Fruit fly (Drosophila melanogaster) whole organism, embryonic: ENCODE results near the gene heix.

ENCODE experiments used
- B-H2 ChIP-seq: fragments of 200-800 bp; sonication (Bioruptor generic); optimal IDR thresholded peaks from 2 replicates; lab custom pipeline; 2018; ENCODE audit warnings: missing biosample characterization, mild to moderate bottlenecking, missing genetic modification characterization
- CG10267 ChIP-seq: fragments of 200-800 bp; sonication (Bioruptor generic); optimal IDR thresholded peaks from 2 replicates; lab custom pipeline; 2018; ENCODE audit warnings: missing biosample characterization, mild to moderate bottlenecking, missing genetic modification characterization, moderate library complexity
- CG10543 ChIP-seq: fragments of 200-800 bp; sonication (Bioruptor generic); optimal IDR thresholded peaks from 3 replicates; lab custom pipeline; 2017; ENCODE audit warnings: missing biosample characterization, mild to moderate bottlenecking, missing genetic modification characterization, moderate library complexity
- CG11398 ChIP-seq: fragments of 200-800 bp; sonication (Bioruptor generic); optimal IDR thresholded peaks from 2 replicates; lab custom pipeline; 2016; ENCODE audit warnings: missing biosample characterization, missing genetic modification characterization
- CG11560 ChIP-seq: fragments of 200-800 bp; sonication (Bioruptor generic); IDR thresholded peaks from 3 replicates; pipeline ENCODE4 v1.3.6; 2022; ENCODE audit warnings: missing biosample characterization, missing genetic modification characterization
- CG11696 ChIP-seq: fragments of 200-800 bp; sonication (Bioruptor generic); IDR thresholded peaks from 2 replicates; pipeline ENCODE4 v1.3.6; 2022; ENCODE audit warnings: missing biosample characterization, missing genetic modification characterization
- CG13287 ChIP-seq: fragments of 200-800 bp; sonication (Bioruptor generic); IDR thresholded peaks from 2 replicates; pipeline ENCODE4 v1.3.6; 2022; ENCODE audit warnings: missing biosample characterization, missing genetic modification characterization; ENCODE audit not compliant: partially characterized antibody
- CG16863 ChIP-seq: fragments of 200-800 bp; sonication (Bioruptor generic); optimal IDR thresholded peaks from 3 replicates; lab custom pipeline; 2016; ENCODE audit warnings: missing biosample characterization, missing genetic modification characterization
- CG18599 ChIP-seq: fragments of 200-800 bp; sonication (Bioruptor generic); optimal IDR thresholded peaks from 3 replicates; lab custom pipeline; 2017; ENCODE audit warnings: missing biosample characterization, missing genetic modification characterization, mild to moderate bottlenecking, moderate library complexity, missing genetic modification reagents
- CG32767 ChIP-seq: fragments of 200-800 bp; sonication (Bioruptor generic); IDR thresholded peaks from 2 replicates; pipeline ENCODE4 v1.3.6; 2022; ENCODE audit warnings: missing biosample characterization, missing genetic modification characterization
- CG33557 ChIP-seq: fragments of 200-800 bp; sonication (Bioruptor generic); optimal IDR thresholded peaks from 2 replicates; lab custom pipeline; 2019; ENCODE audit warnings: missing biosample characterization, mild to moderate bottlenecking, missing genetic modification characterization, moderate library complexity
- CG3407 ChIP-seq: fragments of 200-800 bp; sonication (Bioruptor generic); optimal IDR thresholded peaks from 2 replicates; lab custom pipeline; 2018; ENCODE audit warnings: missing biosample characterization, mild to moderate bottlenecking, missing genetic modification characterization
- CG6683 ChIP-seq: fragments of 200-800 bp; sonication (Bioruptor generic); optimal IDR thresholded peaks from 2 replicates; lab custom pipeline; 2017; ENCODE audit warnings: missing biosample characterization, mild to moderate bottlenecking, missing genetic modification characterization, missing genetic modification reagents
- CG6791 ChIP-seq: fragments of 200-800 bp; sonication (Bioruptor generic); IDR thresholded peaks from 3 replicates; pipeline ENCODE4 v1.3.6; 2022; ENCODE audit warnings: missing biosample characterization, missing genetic modification characterization; ENCODE audit not compliant: partially characterized antibody
- CG7963 ChIP-seq: fragments of 200-800 bp; sonication (Bioruptor generic); IDR thresholded peaks from 3 replicates; pipeline ENCODE4 v1.3.6; 2022; ENCODE audit warnings: missing biosample characterization, missing genetic modification characterization; ENCODE audit not compliant: partially characterized antibody
- CG9437 ChIP-seq: fragments of 200-800 bp; sonication (Bioruptor generic); optimal IDR thresholded peaks from 2 replicates; lab custom pipeline; 2018; ENCODE audit warnings: missing biosample characterization, mild to moderate bottlenecking, missing genetic modification characterization
- CG9727 ChIP-seq: fragments of 200-800 bp; sonication (Bioruptor generic); optimal IDR thresholded peaks from 3 replicates; lab custom pipeline; 2017; ENCODE audit warnings: missing biosample characterization, mild to moderate bottlenecking, missing genetic modification characterization
- CG9797 ChIP-seq: fragments of 200-800 bp; sonication (Bioruptor generic); optimal IDR thresholded peaks from 3 replicates; lab custom pipeline; 2018; ENCODE audit warnings: missing biosample characterization, mild to moderate bottlenecking, missing genetic modification characterization
- Doc3 ChIP-seq: fragments of 200-800 bp; sonication (Bioruptor generic); IDR thresholded peaks from 3 replicates; pipeline ENCODE4 v1.3.6; 2022; ENCODE audit warnings: missing biosample characterization, missing genetic modification characterization; ENCODE audit not compliant: partially characterized antibody
- HLH3B ChIP-seq: fragments of 200-800 bp; sonication (Bioruptor generic); IDR thresholded peaks from 2 replicates; pipeline ENCODE4 v1.3.6; 2022; ENCODE audit warnings: missing biosample characterization, missing genetic modification characterization
- Hr3 ChIP-seq: fragments of 200-800 bp; sonication (Bioruptor generic); optimal IDR thresholded peaks from 3 replicates; lab custom pipeline; 2016; ENCODE audit warnings: missing biosample characterization, missing genetic modification characterization
- Mes4 ChIP-seq: fragments of 200-800 bp; sonication (Bioruptor generic); optimal IDR thresholded peaks from 2 replicates; lab custom pipeline; 2016; ENCODE audit warnings: missing biosample characterization, missing genetic modification characterization
- NFAT ChIP-seq: fragments of 200-800 bp; sonication (Bioruptor generic); IDR thresholded peaks from 2 replicates; pipeline ENCODE4 v1.3.6; 2022; ENCODE audit warnings: missing biosample characterization, missing genetic modification characterization
- Sry-δ ChIP-seq: fragments of 200-800 bp; sonication (Bioruptor generic); optimal IDR thresholded peaks from 2 replicates; lab custom pipeline; 2016; ENCODE audit warnings: missing biosample characterization, missing genetic modification characterization
- Xbp1 ChIP-seq: fragments of 200-800 bp; sonication (Bioruptor generic); optimal IDR thresholded peaks from 3 replicates; lab custom pipeline; 2016; ENCODE audit warnings: missing biosample characterization, mild to moderate bottlenecking, missing genetic modification characterization
- ash1 ChIP-seq: fragments of 200-800 bp; sonication (Bioruptor generic); optimal IDR thresholded peaks from 2 replicates; lab custom pipeline; 2018; ENCODE audit warnings: missing biosample characterization, mild to moderate bottlenecking, missing genetic modification characterization
- bab2 ChIP-seq: fragments of 200-800 bp; sonication (Bioruptor generic); optimal IDR thresholded peaks from 2 replicates; lab custom pipeline; 2016; ENCODE audit warnings: missing biosample characterization, missing genetic modification characterization
- bbx ChIP-seq: fragments of 200-800 bp; sonication (Bioruptor generic); IDR thresholded peaks from 2 replicates; pipeline ENCODE4 v1.3.6; 2022; ENCODE audit warnings: missing biosample characterization, missing genetic modification characterization; ENCODE audit not compliant: partially characterized antibody
- bsh ChIP-seq, 2 experiments: fragments of 200-800 bp; sonication (Bioruptor generic); optimal IDR thresholded peaks; 2 replicates each; lab custom pipeline; 2017 to 2018; ENCODE audit warnings: mild to moderate bottlenecking in 2 of 2, missing biosample characterization in 2 of 2, missing genetic modification characterization in 2 of 2, moderate library complexity in 1 of 2
- chinmo ChIP-seq: fragments of 200-800 bp; sonication (Bioruptor generic); IDR thresholded peaks from 4 replicates; pipeline ENCODE4 v1.3.6; 2022; ENCODE audit warnings: missing biosample characterization, missing genetic modification characterization; ENCODE audit not compliant: partially characterized antibody
- chm ChIP-seq: fragments of 200-800 bp; sonication (Bioruptor generic); IDR thresholded peaks from 2 replicates; pipeline ENCODE4 v1.3.6; 2022; ENCODE audit warnings: missing biosample characterization, missing genetic modification characterization
- chn ChIP-seq: fragments of 200-800 bp; sonication (Bioruptor generic); optimal IDR thresholded peaks from 2 replicates; lab custom pipeline; 2016; ENCODE audit warnings: missing biosample characterization, missing genetic modification characterization
- esg ChIP-seq: fragments of 200-800 bp; sonication (Bioruptor generic); conservative IDR thresholded peaks from 2 replicates; pipeline ENCODE4 v1.3.6; 2022; ENCODE audit warnings: missing biosample characterization, missing genetic modification characterization
- gsb ChIP-seq: fragments of 200-800 bp; sonication (Bioruptor generic); IDR thresholded peaks from 2 replicates; pipeline ENCODE4 v1.3.6; 2022; ENCODE audit warnings: missing biosample characterization, missing genetic modification characterization
- hth ChIP-seq: fragments of >200 bp; optimal IDR thresholded peaks from 2 replicates; lab custom pipeline; 2017; ENCODE audit warnings: inconsistent platforms
- inv ChIP-seq: fragments of 200-800 bp; sonication (Bioruptor generic); IDR thresholded peaks from 2 replicates; pipeline ENCODE4 v1.3.6; 2022; ENCODE audit warnings: missing biosample characterization, missing genetic modification characterization; ENCODE audit not compliant: partially characterized antibody
- lilli ChIP-seq: fragments of 200-800 bp; sonication (Bioruptor generic); optimal IDR thresholded peaks from 3 replicates; lab custom pipeline; 2016; ENCODE audit warnings: missing biosample characterization, missing genetic modification characterization
- lola ChIP-seq, 3 experiments: fragments of >200 bp in 2 of 3; fragments of 200-800 bp in 1 of 3; sonication (Bioruptor generic) in 1 of 3; optimal IDR thresholded peaks; 2 replicates each; lab custom pipeline; 2017 to 2019; ENCODE audit warnings: missing biosample characterization in 3 of 3, missing genetic modification characterization in 3 of 3, mild to moderate bottlenecking in 1 of 3, moderate library complexity in 1 of 3
- mld ChIP-seq: fragments of 200-800 bp; sonication (Bioruptor generic); IDR thresholded peaks from 3 replicates; pipeline ENCODE4 v1.3.6; 2022; ENCODE audit warnings: missing biosample characterization, missing genetic modification characterization; ENCODE audit not compliant: partially characterized antibody
- nom ChIP-seq: fragments of 200-800 bp; sonication (Bioruptor generic); optimal IDR thresholded peaks from 2 replicates; lab custom pipeline; 2017; ENCODE audit warnings: missing biosample characterization, missing genetic modification characterization, mild to moderate bottlenecking, moderate library complexity, missing genetic modification reagents
- otp ChIP-seq: fragments of 200-800 bp; sonication (Bioruptor generic); IDR thresholded peaks from 3 replicates; pipeline ENCODE4, ENCODE4 v1.3.6; 2022; ENCODE audit warnings: missing biosample characterization, missing genetic modification characterization
- pita ChIP-seq: fragments of 200-800 bp; sonication (Bioruptor generic); optimal IDR thresholded peaks from 2 replicates; lab custom pipeline; 2017; ENCODE audit warnings: missing biosample characterization, mild to moderate bottlenecking, missing genetic modification characterization
- scrt ChIP-seq: fragments of 200-800 bp; sonication (Bioruptor generic); optimal IDR thresholded peaks from 2 replicates; lab custom pipeline; 2018; ENCODE audit warnings: missing biosample characterization, mild to moderate bottlenecking, missing genetic modification characterization, moderate library complexity
- sens-2 ChIP-seq: fragments of 200-800 bp; sonication (Bioruptor generic); IDR thresholded peaks from 2 replicates; pipeline ENCODE4 v1.3.6; 2022; ENCODE audit warnings: missing biosample characterization, missing genetic modification characterization
- sr ChIP-seq: fragments of 200-800 bp; sonication (Bioruptor generic); IDR thresholded peaks from 3 replicates; pipeline ENCODE4 v1.3.6; 2022; ENCODE audit warnings: missing biosample characterization, missing genetic modification characterization
- stwl ChIP-seq: fragments of 200-800 bp; sonication (Bioruptor generic); optimal IDR thresholded peaks from 3 replicates; lab custom pipeline; 2018; ENCODE audit warnings: missing biosample characterization, mild to moderate bottlenecking, missing genetic modification characterization, moderate library complexity
- tx ChIP-seq: fragments of 200-800 bp; sonication (Bioruptor generic); optimal IDR thresholded peaks from 2 replicates; lab custom pipeline; 2016; ENCODE audit warnings: missing biosample characterization, missing genetic modification characterization
- vvl ChIP-seq: fragments of 200-800 bp; sonication (Bioruptor generic); IDR thresholded peaks from 2 replicates; pipeline ENCODE4 v1.3.6; 2022; ENCODE audit warnings: missing biosample characterization, missing genetic modification characterization
- wdn ChIP-seq: fragments of 200-800 bp; sonication (Bioruptor generic); IDR thresholded peaks from 2 replicates; pipeline ENCODE4 v1.3.6; 2022; ENCODE audit warnings: missing biosample characterization, missing genetic modification characterization

The heix gene

DNA sequence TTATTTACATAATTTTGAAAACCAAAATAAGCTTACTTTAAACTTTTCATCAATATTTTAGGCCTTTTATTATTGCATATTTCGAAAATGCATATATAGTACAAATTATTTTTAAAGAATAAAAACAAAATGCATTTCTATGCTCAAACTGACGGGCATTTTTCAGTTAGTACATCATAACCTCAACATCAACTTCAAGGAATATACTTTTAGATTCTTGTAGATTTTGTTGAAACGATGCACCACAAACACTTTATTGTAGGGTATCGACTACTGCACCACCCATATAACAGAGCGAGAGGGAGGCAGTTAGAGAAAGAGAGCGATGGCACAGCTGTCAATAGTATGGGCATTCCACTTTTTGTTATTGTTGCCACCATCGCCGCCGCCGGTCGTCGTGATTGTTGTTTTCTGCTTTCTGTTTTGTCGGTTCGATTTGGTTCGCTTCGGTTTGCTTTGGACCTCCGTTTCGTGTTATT, 19.8 kb downstream of the heix start (continued):
- TF ChIP-seq bbx (GFP tag; lab: Robert Waterston, UW) = peak; percentile 47
- no peak for TF ChIP-seq wdn
- TF ChIP-seq CG9797 (GFP tag; lab: Kevin White, UChicago) = peak; percentile 10
- peak; percentile 27; the same call in 1 of the 3 replicates for TF ChIP-seq CG11560 (tag; lab: Robert Waterston, UW)
- peak; percentile 74 for TF ChIP-seq scrt (GFP tag; lab: Kevin White, UChicago)
- peak; percentile 88 for TF ChIP-seq CG9727 (GFP tag; lab: Kevin White, UChicago)
- no peak for TF ChIP-seq inv (GFP tag; lab: Robert Waterston, UW)
- peak; percentile 85 for TF ChIP-seq CG18599
- TF ChIP-seq sens-2 (GFP tag; lab: Robert Waterston, UW) = peak; percentile 52
- peak; percentile 66 for TF ChIP-seq CG10543
- peak; percentile 29 for TF ChIP-seq Sry-δ (GFP tag; lab: Kevin White, UChicago)
- TF ChIP-seq sr (GFP tag; lab: Robert Waterston, UW) = 0 out of 3 replicates have a peak, but pooled peaks have one; percentile 6
- TF ChIP-seq hth (lab: Kevin White, UChicago) = no peak
- peak; percentile 84 for TF ChIP-seq CG32767
- no peak for TF ChIP-seq ash1 (GFP tag; lab: Kevin White, UChicago)
- peak in 1 of 3 experiments; percentile 94 for TF ChIP-seq lola (GFP tag; optimal IDR thresholded peaks at IDR 0.05; lab: Kevin White, UChicago)
- TF ChIP-seq vvl (GFP tag; lab: Robert Waterston, UW) = peak; percentile 89
- peak; percentile 41; the same call in 1 of the 2 replicates for TF ChIP-seq chm (GFP tag; lab: Robert Waterston, UW)
- TF ChIP-seq mld = no peak
- peak; percentile 85 for TF ChIP-seq chn (GFP tag; lab: Kevin White, UChicago)
- peak; percentile 85 for TF ChIP-seq CG11398 (GFP tag; lab: Kevin White, UChicago)
- peak; percentile 76 for TF ChIP-seq CG33557 (GFP tag; lab: Kevin White, UChicago)
- TF ChIP-seq CG10267 = peak; percentile 89
- TF ChIP-seq CG6683 (GFP tag; lab: Kevin White, UChicago) = peak; percentile 72
- peak; percentile 81 for TF ChIP-seq Mes4 (GFP tag; lab: Kevin White, UChicago)
- TF ChIP-seq bab2 (GFP tag; lab: Kevin White, UChicago) = peak; percentile 82
- TF ChIP-seq otp (GFP tag; lab: Robert Waterston, UW) = 0 out of 3 replicates have a peak, but pooled peaks have one; percentile 49
- TF ChIP-seq Doc3 (GFP tag; lab: Robert Waterston, UW) = no peak
- TF ChIP-seq B-H2 (GFP tag; lab: Kevin White, UChicago) = no peak
- peak; percentile 71 for TF ChIP-seq tx (GFP tag; lab: Kevin White, UChicago)
- peak; percentile 93 for TF ChIP-seq CG9437 (GFP tag; lab: Kevin White, UChicago)
- TF ChIP-seq CG3407 (GFP tag; lab: Kevin White, UChicago) = peak; percentile 87
- no peak for TF ChIP-seq pita (GFP tag; lab: Kevin White, UChicago)
- peak; percentile 88 for TF ChIP-seq lilli
- TF ChIP-seq CG7963 (GFP tag; lab: Robert Waterston, UW) = no peak
- peak; percentile 83 for TF ChIP-seq HLH3B (GFP tag; lab: Robert Waterston, UW)
- peak; percentile 96 for TF ChIP-seq Xbp1 (GFP tag; lab: Kevin White, UChicago)
- no peak for TF ChIP-seq CG13287 (GFP tag; lab: Robert Waterston, UW)
- TF ChIP-seq nom (GFP tag; lab: Kevin White, UChicago) = peak; percentile 30
- no peak for TF ChIP-seq gsb (GFP tag; lab: Robert Waterston, UW)
- peak; percentile 91 for TF ChIP-seq CG16863 (GFP tag; lab: Kevin White, UChicago)
- TF ChIP-seq esg (GFP tag; lab: Robert Waterston, UW) = peak; percentile 85
- TF ChIP-seq CG6791 (GFP tag; lab: Robert Waterston, UW) = no peak; the same call in 2 of the 3 replicates
- TF ChIP-seq stwl (tag; lab: Kevin White, UChicago) = peak; percentile 48
- TF ChIP-seq bsh (GFP tag; optimal IDR thresholded peaks at IDR 0.05; lab: Kevin White, UChicago) = peak; percentile 85 to 93
- TF ChIP-seq CG11696 (GFP tag; lab: Robert Waterston, UW) = no peak
- TF ChIP-seq Hr3 (GFP tag; lab: Kevin White, UChicago) = peak; percentile 94
- no peak for TF ChIP-seq NFAT
- TF ChIP-seq chinmo = peak; percentile 89; the same call in 3 of the 4 replicates
